Fruit fly (Drosophila melanogaster): Measurements from ENCODE around the gene BBS8.

BBS8 gene

DNA sequence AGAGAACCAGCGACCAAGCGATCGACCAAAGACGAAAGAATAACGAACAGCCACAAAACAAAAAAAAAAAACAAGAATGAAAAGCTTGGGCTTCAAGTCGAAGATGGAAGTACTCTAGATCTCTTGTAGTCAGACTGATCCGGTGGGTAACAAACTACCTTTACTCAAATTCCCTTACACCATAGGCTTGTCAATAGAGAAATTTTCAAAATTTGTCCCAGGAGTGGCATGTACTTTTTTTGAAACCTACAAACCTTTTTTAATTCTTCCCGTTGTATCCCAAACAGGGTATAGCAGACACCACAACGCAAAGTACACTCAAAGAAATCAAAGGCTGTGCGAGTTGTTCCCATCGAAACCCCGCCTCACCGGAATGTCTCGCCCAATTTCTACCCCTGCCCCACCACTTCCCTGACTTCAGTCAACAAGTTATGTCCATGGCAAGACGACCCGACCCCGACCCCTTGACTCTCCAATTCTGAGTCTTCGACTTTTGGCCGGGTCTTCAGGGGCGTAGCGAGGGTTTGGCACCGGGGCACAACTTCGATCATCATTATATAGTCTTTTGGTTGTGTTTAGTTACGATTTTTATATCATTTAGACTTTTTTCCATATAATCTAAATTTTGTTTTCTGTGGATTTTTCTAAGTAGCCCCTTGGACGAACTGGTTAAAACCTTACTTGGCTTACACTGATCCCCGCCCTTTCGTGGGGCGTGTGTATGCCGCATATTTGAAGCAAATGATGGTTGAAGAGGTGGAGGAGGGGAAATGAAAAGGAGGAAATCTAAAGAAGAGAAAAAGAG lies 7.2 kb downstream of the BBS8 start:
- TF ChIP-seq net (GFP tag; optimal IDR thresholded peaks at IDR 0.05) (peak; percentile 68), acj6 (GFP tag; optimal IDR thresholded peaks at IDR 0.05) (peak; percentile 91), CG32006 (GFP tag; optimal IDR thresholded peaks at IDR 0.05) (peak; percentile 76), Hr39 (GFP tag; optimal IDR thresholded peaks at IDR 0.05) (peak; percentile 95), lz (GFP tag; optimal IDR thresholded peaks at IDR 0.05) (peak; percentile 94), Gug (GFP tag; IDR thresholded peaks at IDR 0.05) (peak; percentile 67), CG16779 (tag; optimal IDR thresholded peaks at IDR 0.05) (peak; percentile 9), CG34406 (GFP tag; optimal IDR thresholded peaks at IDR 0.05) (peak; percentile 84), CG10631 (GFP tag; optimal IDR thresholded peaks at IDR 0.05) (peak; percentile 89), CG6792 (GFP tag; optimal IDR thresholded peaks at IDR 0.05) (peak; percentile 90), cyc (GFP tag; optimal IDR thresholded peaks at IDR 0.05) (peak; percentile 95), salr (GFP tag; optimal IDR thresholded peaks at IDR 0.05) (peak; percentile 67 to 69), CG11294 (GFP tag; IDR thresholded peaks at IDR 0.05) (peak; percentile 46; the same call in 1 of the 2 replicates), CG10669 (GFP tag; optimal IDR thresholded peaks at IDR 0.05) (peak; percentile 72), fkh (GFP tag; optimal IDR thresholded peaks at IDR 0.05) (no peak), Eip93F (GFP tag; optimal IDR thresholded peaks at IDR 0.05) (peak; percentile 91), CG31627 (GFP tag; optimal IDR thresholded peaks at IDR 0.05) (peak; percentile 95), OdsH (GFP tag; optimal IDR thresholded peaks at IDR 0.05) (peak; percentile 87), CG4318 (GFP tag; optimal IDR thresholded peaks at IDR 0.05) (peak; percentile 22), CG9139 (GFP tag; optimal IDR thresholded peaks at IDR 0.05) (peak; percentile 60), fd85E (GFP tag; optimal IDR thresholded peaks at IDR 0.05) (peak; percentile 71), vri (GFP tag; optimal IDR thresholded peaks at IDR 0.05) (peak; percentile 93), CG8319 (GFP tag; optimal IDR thresholded peaks at IDR 0.05) (peak; percentile 81), CG6276 (GFP tag; optimal IDR thresholded peaks at IDR 0.05) (peak; percentile 42), CG3032 (tag; optimal IDR thresholded peaks at IDR 0.05) (peak; percentile 83), CG6163 (GFP tag; IDR thresholded peaks at IDR 0.05) (peak; percentile 89), svp (GFP tag) (peak; percentile 98), eg (GFP tag; IDR thresholded peaks at IDR 0.05) (peak; percentile 53), CG6808 (GFP tag; optimal IDR thresholded peaks at IDR 0.05) (peak; percentile 77), topi (GFP tag; optimal IDR thresholded peaks at IDR 0.05) (peak; percentile 95), Eip75B (GFP tag; optimal IDR thresholded peaks at IDR 0.05) (peak; percentile 89), pdm3 (GFP tag; optimal IDR thresholded peaks at IDR 0.05) (peak; percentile 90), Met (GFP tag; optimal IDR thresholded peaks at IDR 0.05) (peak; percentile 96), achi (GFP tag; optimal IDR thresholded peaks at IDR 0.05) (peak; percentile 86), dsx (GFP tag; optimal IDR thresholded peaks at IDR 0.05; ENCODE audit: poor library complexity, severe bottlenecking) (peak; percentile 65), Lpt (GFP tag; optimal IDR thresholded peaks at IDR 0.05) (peak; percentile 56), Sox102F (GFP tag; optimal IDR thresholded peaks at IDR 0.05) (peak; percentile 96), CG8632 (GFP tag; optimal IDR thresholded peaks at IDR 0.05) (peak; percentile 81), Eip78C (GFP tag) (peak; percentile 96), CG6854 (GFP tag; optimal IDR thresholded peaks at IDR 0.05) (peak; percentile 79), Sox15 (GFP tag; optimal IDR thresholded peaks at IDR 0.05) (peak; percentile 73), ss (GFP tag; optimal IDR thresholded peaks at IDR 0.05) (peak; percentile 23 to 62), esn (GFP tag; optimal IDR thresholded peaks at IDR 0.05) (peak; percentile 96), spab (GFP tag; optimal IDR thresholded peaks at IDR 0.05) (peak; percentile 71), CG3919 (GFP tag; optimal IDR thresholded peaks at IDR 0.05) (peak; percentile 90), Ets96B (tag; optimal IDR thresholded peaks at IDR 0.05) (peak; percentile 80), CG11762 (GFP tag; optimal IDR thresholded peaks at IDR 0.05; ENCODE audit: insufficient read depth) (peak; percentile 51), Sox14 (GFP tag; optimal IDR thresholded peaks at IDR 0.05) (peak; percentile 93), fd59A (GFP tag; optimal IDR thresholded peaks at IDR 0.05) (peak; percentile 78), CG8119 (GFP tag; IDR thresholded peaks at IDR 0.05) (peak; percentile 71)

All from whole organism, prepupa.